Worm (Caenorhabditis elegans) whole organism, young adult: ENCODE data around the gene Y43C5B.3.
"Not testable (repeated sequence)": the region's sequence is repeated elsewhere in the genome, so short reads cannot be mapped to it uniquely, and the experiment has no call there.

ENCODE experiments used
- B0261.1 ChIP-seq: sonication (generic microtip); optimal IDR thresholded peaks from 2 replicates; lab custom pipeline; 2016; ENCODE audit warnings: mild to moderate bottlenecking, missing genetic modification characterization, moderate library complexity, missing compliant biosample characterization
- B0336.3 ChIP-seq: fragments of 200-800 bp; sonication (Bioruptor generic); IDR thresholded peaks from 2 replicates; pipeline ENCODE4 v1.3.6; 2022; ENCODE audit warnings: missing genetic modification characterization, missing compliant biosample characterization
- D2030.7 ChIP-seq: fragments of 200-800 bp; sonication (Bioruptor generic); IDR thresholded peaks from 2 replicates; pipeline ENCODE4 v1.3.6; 2022; ENCODE audit warnings: missing genetic modification reagents, missing genetic modification characterization, missing compliant biosample characterization
- F33H1.4 ChIP-seq: fragments of 200-800 bp; sonication (Bioruptor generic); IDR thresholded peaks from 2 replicates; pipeline ENCODE4 v1.3.6; 2022; ENCODE audit warnings: missing genetic modification reagents, missing genetic modification characterization, missing compliant biosample characterization
- F37B4.10 ChIP-seq: fragments of 200-800 bp; sonication (Bioruptor generic); IDR thresholded peaks from 2 replicates; pipeline ENCODE4 v1.3.6; 2022; ENCODE audit warnings: missing genetic modification characterization, missing compliant biosample characterization
- F57C9.4 ChIP-seq: sonication (generic microtip); optimal IDR thresholded peaks from 2 replicates; lab custom pipeline; 2017; ENCODE audit warnings: mild to moderate bottlenecking, missing genetic modification characterization, missing compliant biosample characterization
- K12H6.12 ChIP-seq: fragments of 200-800 bp; sonication (Bioruptor generic); optimal IDR thresholded peaks from 2 replicates; lab custom pipeline; 2018; ENCODE audit warnings: mild to moderate bottlenecking, missing genetic modification characterization, missing compliant biosample characterization
- Y95B8A.8 ChIP-seq: fragments of 200-800 bp; sonication (Bioruptor generic); IDR thresholded peaks from 2 replicates; pipeline ENCODE4 v1.3.6; 2022; ENCODE audit warnings: missing genetic modification reagents, missing genetic modification characterization, missing compliant biosample characterization
- aptf-3 ChIP-seq: fragments of 200-800 bp; sonication (Bioruptor generic); IDR thresholded peaks from 2 replicates; pipeline ENCODE4 v1.3.6; 2022; ENCODE audit warnings: missing genetic modification characterization, missing compliant biosample characterization
- atf-7 ChIP-seq: sonication (generic microtip); optimal IDR thresholded peaks from 2 replicates; lab custom pipeline; 2017; ENCODE audit warnings: mild to moderate bottlenecking, missing genetic modification characterization, missing compliant biosample characterization
- attf-3 ChIP-seq: fragments of 200-800 bp; sonication (Bioruptor generic); conservative IDR thresholded peaks from 2 replicates; pipeline ENCODE4 v1.3.6; 2022; ENCODE audit warnings: missing genetic modification reagents, missing genetic modification characterization, missing compliant biosample characterization
- attf-5 ChIP-seq: fragments of 200-800 bp; sonication (Bioruptor generic); optimal IDR thresholded peaks from 2 replicates; lab custom pipeline; 2018; ENCODE audit warnings: mild to moderate bottlenecking, missing genetic modification characterization, missing compliant biosample characterization
- attf-6 ChIP-seq: fragments of 200-800 bp; sonication (Bioruptor generic); IDR thresholded peaks from 2 replicates; pipeline ENCODE4 v1.3.6; 2022; ENCODE audit warnings: missing genetic modification reagents, missing genetic modification characterization, missing compliant biosample characterization
- bed-1 ChIP-seq: fragments of 200-800 bp; sonication (Bioruptor generic); IDR thresholded peaks from 2 replicates; pipeline ENCODE4 v1.3.6; 2022; ENCODE audit warnings: missing genetic modification reagents, missing genetic modification characterization, missing compliant biosample characterization
- cebp-1 ChIP-seq, 2 experiments: fragments of 200-800 bp in 1 of 2; sonication (Bioruptor generic) in 1 of 2; sonication (generic microtip) in 1 of 2; IDR thresholded peaks in 1 of 2; optimal IDR thresholded peaks in 1 of 2; 2 replicates each; pipeline versions ENCODE4 v1.3.6 to Lab custom; 2017 to 2022; ENCODE audit warnings: missing compliant biosample characterization in 2 of 2, missing genetic modification characterization in 2 of 2, mild to moderate bottlenecking in 1 of 2, missing genetic modification reagents in 1 of 2, moderate library complexity in 1 of 2
- cebp-2 ChIP-seq: fragments of 200-800 bp; sonication (Bioruptor generic); IDR thresholded peaks from 2 replicates; pipeline ENCODE4 v1.3.6; 2022; ENCODE audit warnings: missing genetic modification characterization, missing compliant biosample characterization
- dox-1 ChIP-seq: fragments of 200-800 bp; sonication (Bioruptor generic); IDR thresholded peaks from 2 replicates; pipeline ENCODE4 v1.3.6; 2022; ENCODE audit warnings: missing genetic modification reagents, missing genetic modification characterization, missing compliant biosample characterization
- egl-44 ChIP-seq: fragments of 200-800 bp; sonication (Bioruptor generic); IDR thresholded peaks from 2 replicates; pipeline ENCODE4 v1.3.6; 2022; ENCODE audit warnings: missing genetic modification reagents, missing genetic modification characterization, missing compliant biosample characterization
- egrh-3 ChIP-seq: fragments of 200-800 bp; sonication (Bioruptor generic); IDR thresholded peaks from 2 replicates; pipeline ENCODE4 v1.3.6; 2022; ENCODE audit warnings: missing genetic modification reagents, missing genetic modification characterization, missing compliant biosample characterization
- ekl-4 ChIP-seq: fragments of 200-800 bp; sonication (Bioruptor generic); IDR thresholded peaks from 2 replicates; pipeline ENCODE4 v1.3.6; 2022; ENCODE audit warnings: missing genetic modification reagents, missing genetic modification characterization, missing compliant biosample characterization
- hmg-1.2 ChIP-seq: fragments of 200-800 bp; sonication (Bioruptor generic); IDR thresholded peaks from 2 replicates; pipeline ENCODE4 v1.3.6; 2022; ENCODE audit warnings: missing genetic modification reagents, missing genetic modification characterization, missing compliant biosample characterization
- hmg-20 ChIP-seq: fragments of 200-800 bp; sonication (Bioruptor generic); IDR thresholded peaks from 2 replicates; pipeline ENCODE4 v1.3.6; 2022; ENCODE audit warnings: missing genetic modification reagents, missing genetic modification characterization, missing compliant biosample characterization
- let-526 ChIP-seq: fragments of 200-800 bp; sonication (Bioruptor generic); IDR thresholded peaks from 2 replicates; pipeline ENCODE4 v1.3.6; 2022; ENCODE audit warnings: missing genetic modification reagents, missing genetic modification characterization, missing compliant biosample characterization
- lin-26 ChIP-seq: fragments of 200-800 bp; sonication (Bioruptor generic); IDR thresholded peaks from 2 replicates; pipeline ENCODE4 v1.3.6; 2022; ENCODE audit warnings: missing genetic modification reagents, missing genetic modification characterization, missing compliant biosample characterization
- lin-54 ChIP-seq: fragments of 200-800 bp; sonication (Bioruptor generic); optimal IDR thresholded peaks from 2 replicates; lab custom pipeline; 2018; ENCODE audit warnings: mild to moderate bottlenecking, missing genetic modification characterization, missing compliant biosample characterization
- mcd-1 ChIP-seq: fragments of 200-800 bp; sonication (Bioruptor generic); IDR thresholded peaks from 2 replicates; pipeline ENCODE4 v1.3.6; 2022; ENCODE audit warnings: missing genetic modification reagents, missing genetic modification characterization, missing compliant biosample characterization
- nfya-1 ChIP-seq: sonication (generic microtip); optimal IDR thresholded peaks from 2 replicates; lab custom pipeline; 2017; ENCODE audit warnings: antibody characterized with exemption, missing compliant biosample characterization, missing genetic modification characterization, borderline replicate concordance; ENCODE audit not compliant: insufficient read depth
- nfya-2 ChIP-seq: fragments of 200-800 bp; sonication (Bioruptor generic); IDR thresholded peaks from 2 replicates; pipeline ENCODE4 v1.3.6; 2022; ENCODE audit warnings: missing genetic modification reagents, missing genetic modification characterization, missing compliant biosample characterization
- nfyb-1 ChIP-seq: fragments of 200-800 bp; sonication (Bioruptor generic); IDR thresholded peaks from 2 replicates; pipeline ENCODE4 v1.3.6; 2022; ENCODE audit warnings: missing genetic modification reagents, missing genetic modification characterization, missing compliant biosample characterization
- nhr-80 ChIP-seq: sonication (generic microtip); optimal IDR thresholded peaks from 2 replicates; lab custom pipeline; 2016; ENCODE audit warnings: missing genetic modification characterization, missing compliant biosample characterization
- rcor-1 ChIP-seq: fragments of 200-800 bp; sonication (Bioruptor generic); IDR thresholded peaks from 2 replicates; pipeline ENCODE4 v1.3.6; 2022; ENCODE audit warnings: missing genetic modification reagents, missing genetic modification characterization, missing compliant biosample characterization
- rpc-1 ChIP-seq, 2 experiments: fragments of 150-350 bp in 1 of 2; sonication (generic microtip) in 1 of 2; optimal IDR thresholded peaks; 2 replicates each; lab custom pipeline; 2014 to 2018; ENCODE audit warnings: missing biosample characterization in 1 of 2, missing genetic modification characterization in 1 of 2, missing genetic modification reagents in 1 of 2, missing genotype in 1 of 2
- sea-2 ChIP-seq: fragments of 200-800 bp; sonication (Bioruptor generic); IDR thresholded peaks from 2 replicates; pipeline ENCODE4 v1.3.6; 2022; ENCODE audit warnings: missing genetic modification characterization, missing compliant biosample characterization
- snpc-4 ChIP-seq, 5 experiments: fragments of 150-350 bp in 1 of 5; sonication (generic microtip) in 4 of 5; optimal IDR thresholded peaks; 2 replicates each; lab custom pipeline; 2014 to 2018; ENCODE audit warnings: missing genetic modification characterization in 5 of 5, missing biosample characterization in 3 of 5, antibody characterized with exemption in 2 of 5, mild to moderate bottlenecking in 2 of 5, missing compliant biosample characterization in 2 of 5, missing genotype in 2 of 5, moderate library complexity in 2 of 5, missing genetic modification reagents in 1 of 5
- sptf-2 ChIP-seq: fragments of 200-800 bp; sonication (Bioruptor generic); optimal IDR thresholded peaks from 2 replicates; lab custom pipeline; 2018; ENCODE audit warnings: mild to moderate bottlenecking, missing genetic modification characterization, missing compliant biosample characterization
- xnd-1 ChIP-seq: sonication (generic microtip); optimal IDR thresholded peaks from 2 replicates; lab custom pipeline; 2016; ENCODE audit warnings: missing genotype, missing genetic modification reagents, missing genetic modification characterization, missing compliant biosample characterization
- zfh-2 ChIP-seq: fragments of 200-800 bp; sonication (Bioruptor generic); conservative IDR thresholded peaks from 2 replicates; pipeline ENCODE4 v1.3.6; 2022; ENCODE audit warnings: missing genetic modification reagents, missing genetic modification characterization, missing compliant biosample characterization
- ztf-22 ChIP-seq: fragments of 200-800 bp; sonication (Bioruptor generic); optimal IDR thresholded peaks from 2 replicates; lab custom pipeline; 2018; ENCODE audit warnings: mild to moderate bottlenecking, missing genetic modification characterization, moderate library complexity, missing compliant biosample characterization
- ztf-25 ChIP-seq: fragments of 200-800 bp; sonication (Bioruptor generic); IDR thresholded peaks from 2 replicates; pipeline ENCODE4 v1.3.6; 2022; ENCODE audit warnings: missing genetic modification reagents, missing genetic modification characterization, missing compliant biosample characterization
- ztf-28 ChIP-seq: fragments of 200-800 bp; sonication (Bioruptor generic); IDR thresholded peaks from 2 replicates; pipeline ENCODE4 v1.3.6; 2022; ENCODE audit warnings: missing genetic modification reagents, missing genetic modification characterization, missing compliant biosample characterization
- ztf-3 ChIP-seq: fragments of 200-800 bp; sonication (Bioruptor generic); optimal IDR thresholded peaks from 2 replicates; lab custom pipeline; 2018; ENCODE audit warnings: mild to moderate bottlenecking, missing genetic modification characterization, missing compliant biosample characterization
- ztf-6 ChIP-seq: fragments of 200-800 bp; sonication (Bioruptor generic); IDR thresholded peaks from 2 replicates; pipeline ENCODE4 v1.3.6; 2022; ENCODE audit warnings: missing genetic modification reagents, missing genetic modification characterization, missing compliant biosample characterization

Gene Y43C5B.3

DNA sequence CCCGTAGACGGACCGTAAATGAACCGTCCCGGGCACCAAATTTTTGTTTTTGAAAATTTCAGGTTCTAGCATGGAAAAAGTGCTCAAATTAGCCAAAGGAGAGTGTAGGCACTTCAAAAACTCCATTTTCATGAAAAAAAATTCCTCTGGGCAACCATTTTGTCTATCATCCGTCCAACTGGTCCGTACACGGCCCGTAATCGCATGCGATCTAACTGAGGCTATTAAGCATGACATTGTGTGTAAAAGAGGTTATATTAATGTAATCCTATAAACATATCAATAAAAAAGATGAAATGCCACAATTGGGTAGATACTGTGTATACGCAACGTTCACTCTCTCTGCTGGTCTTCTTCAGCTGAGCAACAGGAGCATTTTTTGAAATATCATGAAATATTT is 27.7 kb upstream of the Y43C5B.3 start, which contains the start of gene R09E10.1:
TSS of gene R09E10.1 (minus strand) at position 101 of the 400 bp plus-strand sequence.
- not testable (repeated sequence) for TF ChIP-seq ztf-25; hmg-20 (GFP tag; lab: Robert Waterston, UW); attf-3

DNA sequence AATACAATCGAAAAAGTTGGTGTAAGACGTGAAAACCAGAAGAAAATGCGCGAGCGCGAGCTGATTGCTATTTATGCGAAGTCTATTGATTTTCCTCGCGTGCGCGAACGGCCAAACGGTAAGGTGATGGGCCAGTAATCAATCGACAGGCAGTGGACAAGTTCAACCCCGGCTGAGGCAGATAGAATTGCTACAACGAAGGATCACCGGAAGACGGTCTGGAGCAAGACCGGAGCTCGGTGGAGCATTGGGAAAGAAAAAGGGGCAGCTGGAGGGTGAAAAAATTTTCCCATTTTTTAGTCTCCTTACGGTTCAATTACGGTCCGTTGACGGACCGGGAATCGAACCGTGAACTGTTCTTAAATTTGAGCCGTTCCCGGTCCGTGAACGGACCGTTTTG is 27.0 kb upstream of the Y43C5B.3 start:
- TF ChIP-seq ztf-28 (GFP tag; lab: Robert Waterston, UW) (0 out of 2 replicates have a peak, but pooled peaks have one; percentile 67), attf-6 (GFP tag; lab: Robert Waterston, UW) (0 out of 2 replicates have a peak, but pooled peaks have one; percentile 27), cebp-1 (GFP tag; IDR thresholded peaks at IDR 0.05; lab: Robert Waterston, UW) (0 out of 2 replicates have a peak, but pooled peaks have one; percentile 19), egl-44 (GFP tag; lab: Robert Waterston, UW) (peak; percentile 64; the same call in 1 of the 2 replicates), dox-1 (GFP tag; lab: Robert Waterston, UW) (peak; percentile 65), nfyb-1 (GFP tag; lab: Robert Waterston, UW) (peak; percentile 73; the same call in 1 of the 2 replicates), lin-26 (GFP tag; lab: Robert Waterston, UW) (peak; percentile 91), rcor-1 (GFP tag; lab: Robert Waterston, UW) (peak; percentile 45), D2030.7 (GFP tag; lab: Robert Waterston, UW) (peak; percentile 61), egrh-3 (GFP tag; lab: Robert Waterston, UW) (peak; percentile 35; the same call in 1 of the 2 replicates), bed-1 (GFP tag; lab: Robert Waterston, UW) (0 out of 2 replicates have a peak, but pooled peaks have one; percentile 28), aptf-3 (GFP tag; lab: Robert Waterston, UW) (peak; percentile 77; the same call in 1 of the 2 replicates), rpc-1 (tag; optimal IDR thresholded peaks at IDR 0.05; lab: Kevin White, UChicago) (peak; percentile 49), cebp-2 (0 out of 2 replicates have a peak, but pooled peaks have one; percentile 66), ekl-4 (peak; percentile 42), F37B4.10 (GFP tag; lab: Robert Waterston, UW) (0 out of 2 replicates have a peak, but pooled peaks have one; percentile 21), sea-2 (peak; percentile 76; the same call in 1 of the 2 replicates), Y95B8A.8 (GFP tag; lab: Robert Waterston, UW) (0 out of 2 replicates have a peak, but pooled peaks have one; percentile 14), hmg-1.2 (GFP tag; lab: Robert Waterston, UW) (peak; percentile 46), F33H1.4 (GFP tag; lab: Robert Waterston, UW) (0 out of 2 replicates have a peak, but pooled peaks have one; percentile 19), B0261.1 (tag; lab: Kevin White, UChicago) (peak; percentile 9), mcd-1 (GFP tag; lab: Robert Waterston, UW) (peak; percentile 58)
- not testable (repeated sequence) for TF ChIP-seq cebp-1 (tag; optimal IDR thresholded peaks at IDR 0.05; lab: Kevin White, UChicago); rpc-1 (optimal IDR thresholded peaks at IDR 0.05; lab: Kevin White, UChicago)

DNA sequence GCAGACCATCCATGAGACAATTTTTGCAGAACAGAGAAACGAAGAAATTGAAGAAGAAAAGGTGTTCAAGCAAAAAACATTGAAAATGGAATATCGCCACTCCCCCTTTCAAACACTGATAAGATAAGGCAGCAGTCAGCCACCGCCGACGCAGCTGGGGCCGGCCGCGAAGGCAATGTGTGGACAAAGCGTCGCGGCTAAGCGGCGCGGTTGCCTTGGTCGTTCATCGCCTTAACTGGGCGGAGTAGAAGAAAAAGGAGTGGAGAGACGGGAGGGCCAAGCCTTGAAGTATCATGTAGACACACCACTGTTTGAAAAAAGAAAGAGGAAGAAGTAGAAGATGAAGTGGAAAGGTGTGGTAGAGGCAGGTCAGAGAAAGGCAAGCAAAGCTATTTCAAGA is 19.4 kb upstream of the Y43C5B.3 start:
- TF ChIP-seq F57C9.4 (no peak), lin-54 (GFP tag; lab: Kevin White, UChicago) (peak; percentile 12), attf-5 (GFP tag; lab: Kevin White, UChicago) (no peak), dox-1 (GFP tag; lab: Robert Waterston, UW) (peak; percentile 53; the same call in 1 of the 2 replicates), cebp-1 (GFP tag; IDR thresholded peaks at IDR 0.05; lab: Robert Waterston, UW) (no peak), cebp-1 (tag; optimal IDR thresholded peaks at IDR 0.05; lab: Kevin White, UChicago) (peak; percentile 57), snpc-4 (GFP tag; optimal IDR thresholded peaks at IDR 0.05; lab: Kevin White, UChicago) (no peak), snpc-4 (tag; optimal IDR thresholded peaks at IDR 0.05; lab: Kevin White, UChicago) (no peak), sptf-2 (GFP tag; lab: Kevin White, UChicago) (no peak), let-526 (GFP tag; lab: Robert Waterston, UW) (0 out of 2 replicates have a peak, but pooled peaks have one; percentile 31), nfya-2 (GFP tag; lab: Robert Waterston, UW) (no peak), egl-44 (GFP tag; lab: Robert Waterston, UW) (no peak), ztf-6 (GFP tag; lab: Robert Waterston, UW) (no peak), ztf-25 (no peak), xnd-1 (tag; lab: Kevin White, UChicago) (no peak), egrh-3 (GFP tag; lab: Robert Waterston, UW) (peak; percentile 64; the same call in 1 of the 2 replicates), ztf-22 (GFP tag; lab: Kevin White, UChicago) (peak; percentile 15), nhr-80 (tag; lab: Kevin White, UChicago) (peak; percentile 75), aptf-3 (GFP tag; lab: Robert Waterston, UW) (no peak), B0336.3 (GFP tag; lab: Robert Waterston, UW) (peak; percentile 28; the same call in 1 of the 2 replicates), nfya-1 (tag; lab: Kevin White, UChicago) (no peak), bed-1 (GFP tag; lab: Robert Waterston, UW) (no peak), atf-7 (tag; lab: Kevin White, UChicago) (peak; percentile 42), ztf-3 (GFP tag; lab: Kevin White, UChicago) (no peak), zfh-2 (GFP tag; lab: Robert Waterston, UW) (peak; percentile 95), K12H6.12 (peak; percentile 5)
